Fruit fly (Drosophila melanogaster): Measurements from ENCODE around the gene Prim1.

Gene Prim1

DNA sequence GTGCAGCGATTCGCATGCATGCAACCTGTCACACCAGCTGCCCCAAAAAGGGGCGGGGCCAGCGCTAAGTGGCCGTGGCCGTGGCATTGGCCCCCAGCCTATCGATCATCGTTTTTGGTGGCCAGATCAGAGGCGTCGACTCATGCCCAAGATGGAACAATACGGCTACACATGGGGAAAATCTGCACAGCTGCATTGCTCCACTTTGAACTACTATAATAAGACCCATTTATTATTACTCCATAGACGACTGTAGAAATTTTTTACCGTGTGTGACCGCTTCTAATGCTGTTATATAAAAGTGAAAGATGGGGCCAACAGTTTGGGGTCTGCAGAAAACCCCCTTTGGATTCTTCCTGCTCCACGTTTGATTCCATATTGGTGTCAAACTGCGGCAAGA is 43.9 kb downstream of the Prim1 start:
- no peak for TF ChIP-seq CG34367 (tag; optimal IDR thresholded peaks at IDR 0.05)
- TF ChIP-seq Pif1B (GFP tag; optimal IDR thresholded peaks at IDR 0.05) = peak; percentile 12
- no peak for TF ChIP-seq CG13204 (GFP tag; optimal IDR thresholded peaks at IDR 0.05)
- 0 out of 2 replicates have a peak, but pooled peaks have one; percentile 13 for TF ChIP-seq CG10348 (GFP tag; IDR thresholded peaks at IDR 0.05)
- peak; percentile 30; the same call in 1 of the 3 replicates for TF ChIP-seq fd96Ca (GFP tag; IDR thresholded peaks at IDR 0.05)
- peak; percentile 21 for TF ChIP-seq CG14655 (GFP tag; optimal IDR thresholded peaks at IDR 0.05)
- TF ChIP-seq D1 (tag; optimal IDR thresholded peaks at IDR 0.05) = no peak
- TF ChIP-seq CG32121 (GFP tag; IDR thresholded peaks at IDR 0.05) = no peak
- 0 out of 2 replicates have a peak, but pooled peaks have one; percentile 14 for TF ChIP-seq Ets98B (GFP tag; IDR thresholded peaks at IDR 0.05)
- TF ChIP-seq Snoo (tag; optimal IDR thresholded peaks at IDR 0.05) = no peak
- no peak for TF ChIP-seq CG12605 (GFP tag; IDR thresholded peaks at IDR 0.05)
- no peak for TF ChIP-seq gl (tag; optimal IDR thresholded peaks at IDR 0.05)
- TF ChIP-seq CG8159 (tag; optimal IDR thresholded peaks at IDR 0.05) = no peak
- TF ChIP-seq CG8301 (tag; optimal IDR thresholded peaks at IDR 0.05) = peak; percentile 32
- TF ChIP-seq rn (GFP tag; IDR thresholded peaks at IDR 0.05) = no peak
- no peak for TF ChIP-seq CG4496 (GFP tag; IDR thresholded peaks at IDR 0.05)
- no peak for TF ChIP-seq CG15710 (tag; optimal IDR thresholded peaks at IDR 0.05)
- TF ChIP-seq Pif1A (GFP tag; optimal IDR thresholded peaks at IDR 0.05) = peak; percentile 43
- TF ChIP-seq EcR (GFP tag; optimal IDR thresholded peaks at IDR 0.05) = no peak

dm6 chr3L:8385055-8385454 is 44.9 kb downstream of the Prim1 start:
- peak; percentile 67 for TF ChIP-seq Snoo (tag; optimal IDR thresholded peaks at IDR 0.05)
- TF ChIP-seq CG8159 (tag; optimal IDR thresholded peaks at IDR 0.05) = peak; percentile 90
- TF ChIP-seq EcR (GFP tag; optimal IDR thresholded peaks at IDR 0.05) = no peak
- peak; percentile 69 for TF ChIP-seq D1 (tag; optimal IDR thresholded peaks at IDR 0.05)
- TF ChIP-seq CG14655 (GFP tag; optimal IDR thresholded peaks at IDR 0.05) = peak; percentile 93
- peak; percentile 79 for TF ChIP-seq CG17806 (tag; optimal IDR thresholded peaks at IDR 0.05)
- no peak for TF ChIP-seq rn (GFP tag; IDR thresholded peaks at IDR 0.05)
- TF ChIP-seq CG10348 (GFP tag; IDR thresholded peaks at IDR 0.05) = no peak
- peak; percentile 63; the same call in 1 of the 2 replicates for TF ChIP-seq CG12605 (GFP tag; IDR thresholded peaks at IDR 0.05)
- TF ChIP-seq CG4496 (GFP tag; IDR thresholded peaks at IDR 0.05) = peak; percentile 41; the same call in 2 of the 3 replicates
- peak; percentile 86 for TF ChIP-seq Pif1A (GFP tag; optimal IDR thresholded peaks at IDR 0.05)
- peak; percentile 64 for TF ChIP-seq Ets98B (GFP tag; IDR thresholded peaks at IDR 0.05)
- TF ChIP-seq gl (tag; optimal IDR thresholded peaks at IDR 0.05) = peak; percentile 44
- peak; percentile 81 for TF ChIP-seq CG34367 (tag; optimal IDR thresholded peaks at IDR 0.05)
- TF ChIP-seq CG9948 (tag; optimal IDR thresholded peaks at IDR 0.05) = peak; percentile 86
- TF ChIP-seq CG15710 (tag; optimal IDR thresholded peaks at IDR 0.05) = peak; percentile 86
- TF ChIP-seq CG13204 (GFP tag; optimal IDR thresholded peaks at IDR 0.05) = peak; percentile 54
- TF ChIP-seq fd96Ca (GFP tag; IDR thresholded peaks at IDR 0.05) = peak; percentile 79
- TF ChIP-seq CG32121 (GFP tag; IDR thresholded peaks at IDR 0.05) = peak; percentile 13; the same call in 1 of the 2 replicates
- TF ChIP-seq Pif1B (GFP tag; optimal IDR thresholded peaks at IDR 0.05) = peak; percentile 85
- peak; percentile 91 for TF ChIP-seq CG8301 (tag; optimal IDR thresholded peaks at IDR 0.05)

- TF ChIP-seq CG32121 (GFP tag; IDR thresholded peaks at IDR 0.05) (no peak), CG34367 (tag; optimal IDR thresholded peaks at IDR 0.05) (no peak), EcR (GFP tag; optimal IDR thresholded peaks at IDR 0.05) (no peak), CG9948 (tag; optimal IDR thresholded peaks at IDR 0.05) (no peak), gl (tag; optimal IDR thresholded peaks at IDR 0.05) (no peak), CG13204 (GFP tag; optimal IDR thresholded peaks at IDR 0.05) (no peak), Ets98B (GFP tag; IDR thresholded peaks at IDR 0.05) (no peak), CG17806 (tag; optimal IDR thresholded peaks at IDR 0.05) (no peak), Pif1A (GFP tag; optimal IDR thresholded peaks at IDR 0.05) (no peak), CG14655 (GFP tag; optimal IDR thresholded peaks at IDR 0.05) (no peak), D1 (tag; optimal IDR thresholded peaks at IDR 0.05) (no peak), fd96Ca (GFP tag; IDR thresholded peaks at IDR 0.05) (no peak)
These were observed 51.1 kb downstream of the Prim1 start, which contains the start of gene Jon66Ci for dm6 chr3L:8391240-8391639. Jon66Ci (plus strand) TSS chr3L:8391540.

DNA sequence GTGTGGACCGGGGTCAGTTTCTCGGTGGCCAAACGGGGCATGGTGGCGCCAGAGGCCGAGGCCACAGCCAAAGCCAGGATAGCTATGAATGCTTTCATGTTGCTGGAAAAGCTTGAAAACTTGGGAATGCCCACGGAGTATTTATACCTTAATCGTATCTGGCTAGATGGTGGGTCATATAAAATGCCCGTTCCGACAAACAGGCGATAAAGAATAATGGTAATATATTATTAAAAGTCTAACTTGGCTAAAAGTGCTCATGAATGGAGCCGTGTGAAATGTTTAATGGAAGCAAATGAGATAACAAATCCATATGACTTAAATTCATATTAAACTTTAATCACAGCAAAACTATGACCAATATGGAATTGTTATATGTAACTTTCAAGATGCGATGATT is 53.4 kb downstream of the Prim1 start, which contains the start of gene Jon66Cii:
Gene Jon66Cii (minus strand): TSS at position 101 of the 400 bp plus-strand sequence.
- TF ChIP-seq Snoo (tag; optimal IDR thresholded peaks at IDR 0.05) (no peak), CG14655 (GFP tag; optimal IDR thresholded peaks at IDR 0.05) (no peak), rn (GFP tag; IDR thresholded peaks at IDR 0.05) (no peak), EcR (GFP tag; optimal IDR thresholded peaks at IDR 0.05) (no peak), CG9948 (tag; optimal IDR thresholded peaks at IDR 0.05) (no peak)
